Worm (Caenorhabditis elegans) whole organism, L4 larva: ENCODE results near the gene Y38A10A.2.
A peak's percentile ranks its signal among the peaks of the same experiment; 100 is the strongest.

Experiments
- F10B5.3 ChIP-seq: sonication (generic microtip); optimal IDR thresholded peaks from 2 replicates; lab custom pipeline; 2016; ENCODE audit warnings: mild to moderate bottlenecking, missing genetic modification characterization, missing compliant biosample characterization
- T26A8.4 ChIP-seq: fragments of 200-800 bp; sonication (Bioruptor generic); IDR thresholded peaks from 2 replicates; pipeline ENCODE4 v1.3.6; 2022; ENCODE audit warnings: missing genetic modification characterization, missing compliant biosample characterization
- Y48G9A.11 ChIP-seq: fragments of 200-800 bp; sonication (Bioruptor generic); IDR thresholded peaks from 2 replicates; pipeline ENCODE4 v1.3.6; 2022; ENCODE audit warnings: missing genetic modification reagents, missing genetic modification characterization, missing compliant biosample characterization
- ama-1 ChIP-seq: fragments of 150-350 bp; optimal IDR thresholded peaks from 2 replicates; lab custom pipeline; 2014; ENCODE audit warnings: inconsistent platforms, mixed read lengths
- arid-1 ChIP-seq: fragments of 200-800 bp; sonication (Bioruptor generic); conservative IDR thresholded peaks from 2 replicates; pipeline ENCODE4 v1.3.6; 2022; ENCODE audit warnings: missing genetic modification reagents, missing genetic modification characterization, missing compliant biosample characterization
- ceh-28 ChIP-seq: fragments of 150-350 bp; optimal IDR thresholded peaks from 2 replicates; lab custom pipeline; 2014; ENCODE audit warnings: missing biosample characterization, missing genetic modification reagents, missing genetic modification characterization
- ceh-82 ChIP-seq: sonication (generic microtip); optimal IDR thresholded peaks from 2 replicates; lab custom pipeline; 2017; ENCODE audit warnings: missing biosample characterization, missing genetic modification characterization
- daf-16 ChIP-seq, 3 experiments: sonication (generic microtip); optimal IDR thresholded peaks; 2 replicates each; lab custom pipeline; 2016 to 2017; ENCODE audit warnings: missing genetic modification characterization in 3 of 3, missing genetic modification reagents in 3 of 3, mild to moderate bottlenecking in 2 of 3, missing compliant biosample characterization in 2 of 3, missing biosample characterization in 1 of 3, moderate library complexity in 1 of 3
- daf-19 ChIP-seq: fragments of 200-800 bp; sonication (Bioruptor generic); conservative IDR thresholded peaks from 2 replicates; pipeline ENCODE4 v1.3.6; 2022; ENCODE audit warnings: missing genetic modification characterization, missing compliant biosample characterization
- dmd-6 ChIP-seq: fragments of 200-800 bp; sonication (Bioruptor generic); IDR thresholded peaks from 2 replicates; pipeline ENCODE4 v1.3.6; 2022; ENCODE audit warnings: missing genetic modification reagents, missing genetic modification characterization, missing compliant biosample characterization
- dmd-8 ChIP-seq: fragments of 200-800 bp; sonication (Bioruptor generic); IDR thresholded peaks from 2 replicates; pipeline ENCODE4 v1.3.6; 2022; ENCODE audit warnings: missing genetic modification characterization, missing compliant biosample characterization
- dve-1 ChIP-seq: sonication (generic microtip); optimal IDR thresholded peaks from 2 replicates; lab custom pipeline; 2017; ENCODE audit warnings: antibody characterized with exemption, mild to moderate bottlenecking, missing genetic modification characterization, missing compliant biosample characterization; ENCODE audit not compliant: insufficient read depth
- egl-27 ChIP-seq: sonication (generic microtip); optimal IDR thresholded peaks from 3 replicates; lab custom pipeline; 2017; ENCODE audit warnings: missing biosample characterization, missing genetic modification reagents, missing genetic modification characterization
- egl-43 ChIP-seq: fragments of 200-800 bp; sonication (Bioruptor generic); IDR thresholded peaks from 2 replicates; pipeline ENCODE4 v1.3.6; 2022; ENCODE audit warnings: missing genetic modification reagents, missing genetic modification characterization, missing compliant biosample characterization
- hif-1 ChIP-seq, 2 experiments: sonication (generic microtip); optimal IDR thresholded peaks; 2 replicates each; lab custom pipeline; 2016 to 2017; ENCODE audit warnings: missing compliant biosample characterization in 2 of 2, missing genetic modification characterization in 2 of 2, missing genetic modification reagents in 2 of 2, missing genotype in 2 of 2, mild to moderate bottlenecking in 1 of 2
- hlh-11 ChIP-seq: fragments of 200-800 bp; sonication (Bioruptor generic); optimal IDR thresholded peaks from 2 replicates; lab custom pipeline; 2018; ENCODE audit warnings: mild to moderate bottlenecking, missing genetic modification characterization, missing compliant biosample characterization
- hlh-30 ChIP-seq: sonication (generic microtip); optimal IDR thresholded peaks from 2 replicates; lab custom pipeline; 2017; ENCODE audit warnings: antibody characterized with exemption, mild to moderate bottlenecking, missing genetic modification characterization, missing compliant biosample characterization; ENCODE audit not compliant: insufficient read depth
- jun-1 ChIP-seq: fragments of 150-350 bp; optimal IDR thresholded peaks from 2 replicates; lab custom pipeline; 2014; ENCODE audit warnings: missing biosample characterization, missing genetic modification reagents, missing genetic modification characterization
- lin-38 ChIP-seq: fragments of 200-800 bp; sonication (Bioruptor generic); IDR thresholded peaks from 2 replicates; pipeline ENCODE4 v1.3.6; 2022; ENCODE audit warnings: missing genetic modification reagents, missing genetic modification characterization, missing compliant biosample characterization
- lir-3 ChIP-seq: sonication (generic microtip); optimal IDR thresholded peaks from 2 replicates; lab custom pipeline; 2016; ENCODE audit warnings: mild to moderate bottlenecking, missing genetic modification characterization, missing compliant biosample characterization
- mes-2 ChIP-seq: sonication (generic microtip); optimal IDR thresholded peaks from 2 replicates; lab custom pipeline; 2016; ENCODE audit warnings: missing genotype, mild to moderate bottlenecking, missing genetic modification characterization, missing compliant biosample characterization; ENCODE audit not compliant: poor library complexity, severe bottlenecking
- nhr-11 ChIP-seq: fragments of 150-350 bp; optimal IDR thresholded peaks from 2 replicates; lab custom pipeline; 2014; ENCODE audit warnings: missing biosample characterization, missing genetic modification characterization
- nhr-28 ChIP-seq: fragments of 150-350 bp; optimal IDR thresholded peaks from 2 replicates; lab custom pipeline; 2014; ENCODE audit warnings: missing biosample characterization, missing genetic modification characterization
- nhr-76 ChIP-seq: fragments of 150-350 bp; optimal IDR thresholded peaks from 2 replicates; lab custom pipeline; 2014; ENCODE audit warnings: missing biosample characterization, missing genetic modification characterization
- pha-4 ChIP-seq, 2 experiments: fragments of 150-350 bp in 1 of 2; fragments of 200-800 bp in 1 of 2; sonication (Bioruptor generic) in 1 of 2; IDR thresholded peaks in 1 of 2; optimal IDR thresholded peaks in 1 of 2; 2 replicates each; pipeline versions ENCODE4 v1.3.6 to Lab custom; 2014 to 2022; ENCODE audit warnings: missing genetic modification characterization in 2 of 2, missing genetic modification reagents in 2 of 2, missing biosample characterization in 1 of 2, missing compliant biosample characterization in 1 of 2
- rbr-2 ChIP-seq: sonication (generic microtip); optimal IDR thresholded peaks from 2 replicates; lab custom pipeline; 2016; ENCODE audit warnings: missing genotype, missing genetic modification characterization, missing compliant biosample characterization
- sdz-12 ChIP-seq: fragments of 200-800 bp; sonication (Bioruptor generic); optimal IDR thresholded peaks from 2 replicates; lab custom pipeline; 2018; ENCODE audit warnings: mild to moderate bottlenecking, missing genetic modification characterization, missing compliant biosample characterization
- zip-11 ChIP-seq: fragments of 200-800 bp; sonication (Bioruptor generic); IDR thresholded peaks from 2 replicates; pipeline ENCODE4 v1.3.6; 2022; ENCODE audit warnings: missing genetic modification characterization, missing compliant biosample characterization
- ztf-7 ChIP-seq: fragments of 150-350 bp; optimal IDR thresholded peaks from 2 replicates; lab custom pipeline; 2014; ENCODE audit warnings: missing biosample characterization, missing genetic modification characterization

The Y38A10A.2 gene

ce11 chrV:6053188-6053687 is 10.0 kb downstream of the Y38A10A.2 start, which contains the start of gene seip-1 (continued):
- TF ChIP-seq hlh-11 (tag; lab: Kevin White, UChicago) (peak; percentile 81), ceh-82 (tag; lab: Kevin White, UChicago) (no peak), ztf-7 (tag; lab: Kevin White, UChicago) (no peak), hlh-30 (tag; lab: Kevin White, UChicago) (peak; percentile 82), dve-1 (tag; lab: Kevin White, UChicago) (peak; percentile 87), hif-1 (tag; optimal IDR thresholded peaks at IDR 0.05; lab: Kevin White, UChicago) (peak in 1 of 2 experiments; percentile 66), rbr-2 (tag; lab: Kevin White, UChicago) (peak; percentile 85), egl-27 (tag; lab: Kevin White, UChicago) (no peak), nhr-28 (tag; lab: Kevin White, UChicago) (peak; percentile 85)

- TF ChIP-seq daf-16 (GFP tag; optimal IDR thresholded peaks at IDR 0.05; lab: Kevin White, UChicago), result no peak
- peak; percentile 12 for TF ChIP-seq daf-16 (tag; optimal IDR thresholded peaks at IDR 0.05; lab: Kevin White, UChicago)
- no peak for TF ChIP-seq pha-4 (GFP tag; IDR thresholded peaks at IDR 0.05; lab: Robert Waterston, UW)
- TF ChIP-seq pha-4 (tag; optimal IDR thresholded peaks at IDR 0.05; lab: Kevin White, UChicago), result no peak
- TF ChIP-seq lin-38 (GFP tag; lab: Robert Waterston, UW), result no peak
These were observed 12.1 kb downstream of the Y38A10A.2 start, which contains the start of gene jamp-1 for ce11 chrV:6051159-6051558. TSS of gene jamp-1 (minus strand) at chrV:6051259.

ce11 chrV:6047818-6048217 is 15.4 kb downstream of the Y38A10A.2 start, which contains the start of gene pgap-3:
TSS of gene pgap-3 (minus strand) at chrV:6047918.
- no peak for TF ChIP-seq daf-16 (GFP tag; optimal IDR thresholded peaks at IDR 0.05; lab: Kevin White, UChicago)
- peak; percentile 3 for TF ChIP-seq daf-16 (tag; optimal IDR thresholded peaks at IDR 0.05; lab: Kevin White, UChicago)
- no peak for TF ChIP-seq nhr-11 (tag; lab: Kevin White, UChicago)

- TF ChIP-seq egl-43 (GFP tag; lab: Robert Waterston, UW) (0 out of 2 replicates have a peak, but pooled peaks have one; percentile 24), dve-1 (tag; lab: Kevin White, UChicago) (peak; percentile 0), T26A8.4 (GFP tag; lab: Robert Waterston, UW) (peak; percentile 9; the same call in 1 of the 2 replicates), nhr-76 (tag; lab: Kevin White, UChicago) (no peak), Y48G9A.11 (GFP tag; lab: Robert Waterston, UW) (0 out of 2 replicates have a peak, but pooled peaks have one; percentile 31), daf-16 (GFP tag; optimal IDR thresholded peaks at IDR 0.05; lab: Kevin White, UChicago) (no peak), daf-16 (tag; optimal IDR thresholded peaks at IDR 0.05; lab: Kevin White, UChicago) (peak; percentile 12)
These were observed 18.2 kb downstream of the Y38A10A.2 start, which contains the start of gene R01B10.3 for ce11 chrV:6044853-6045594. TSS of gene R01B10.3 (minus strand) at chrV:6045129.

ce11 chrV:6044448-6044847 is 18.8 kb downstream of the Y38A10A.2 start:
- TF ChIP-seq dve-1 (tag; lab: Kevin White, UChicago), result peak; percentile 39
- no peak for TF ChIP-seq F10B5.3 (tag; lab: Kevin White, UChicago)
- TF ChIP-seq daf-16 (GFP tag; optimal IDR thresholded peaks at IDR 0.05; lab: Kevin White, UChicago), result no peak
- peak; percentile 81 for TF ChIP-seq daf-16 (tag; optimal IDR thresholded peaks at IDR 0.05; lab: Kevin White, UChicago)
- no peak for TF ChIP-seq lir-3 (tag; lab: Kevin White, UChicago)
- no peak for TF ChIP-seq daf-19 (GFP tag; lab: Robert Waterston, UW)
- peak; percentile 11; the same call in 1 of the 2 replicates for TF ChIP-seq lin-38 (GFP tag; lab: Robert Waterston, UW)
- no peak for TF ChIP-seq jun-1 (tag; lab: Kevin White, UChicago)
- no peak for TF ChIP-seq ama-1 (lab: Kevin White, UChicago)
- TF ChIP-seq dmd-8 (GFP tag; lab: Robert Waterston, UW), result no peak
- 0 out of 2 replicates have a peak, but pooled peaks have one; percentile 8 for TF ChIP-seq arid-1 (GFP tag; lab: Robert Waterston, UW)
- peak; percentile 65; the same call in 1 of the 2 replicates for TF ChIP-seq dmd-6 (GFP tag; lab: Robert Waterston, UW)
- no peak for TF ChIP-seq zip-11 (GFP tag; lab: Robert Waterston, UW)
- TF ChIP-seq ceh-28 (tag; lab: Kevin White, UChicago), result no peak
- TF ChIP-seq mes-2 (tag; lab: Kevin White, UChicago), result no peak
- TF ChIP-seq sdz-12 (GFP tag; lab: Kevin White, UChicago), result peak; percentile 17
